Worm (Caenorhabditis elegans) whole organism, L1 larva: Measurements from ENCODE around the gene T05C3.6.

ENCODE experiments used
- aly-2 ChIP-seq: fragments of 150-350 bp; optimal IDR thresholded peaks from 2 replicates; lab custom pipeline; 2014; ENCODE audit warnings: missing biosample characterization, missing genetic modification characterization
- ceh-82 ChIP-seq, 3 experiments: fragments of 150-350 bp in 1 of 3; sonication (generic microtip) in 2 of 3; optimal IDR thresholded peaks; 2 replicates each; lab custom pipeline; 2014 to 2017; ENCODE audit warnings: missing biosample characterization in 3 of 3, missing genetic modification characterization in 3 of 3
- lin-13 ChIP-seq: fragments of 150-350 bp; optimal IDR thresholded peaks from 2 replicates; lab custom pipeline; 2014; ENCODE audit warnings: missing biosample characterization, missing genetic modification reagents, missing genetic modification characterization
- lsy-2 ChIP-seq, 2 experiments: fragments of 150-350 bp; optimal IDR thresholded peaks; 2 replicates each; lab custom pipeline; 2014; ENCODE audit warnings: missing biosample characterization in 2 of 2, missing genetic modification characterization in 2 of 2

DNA sequence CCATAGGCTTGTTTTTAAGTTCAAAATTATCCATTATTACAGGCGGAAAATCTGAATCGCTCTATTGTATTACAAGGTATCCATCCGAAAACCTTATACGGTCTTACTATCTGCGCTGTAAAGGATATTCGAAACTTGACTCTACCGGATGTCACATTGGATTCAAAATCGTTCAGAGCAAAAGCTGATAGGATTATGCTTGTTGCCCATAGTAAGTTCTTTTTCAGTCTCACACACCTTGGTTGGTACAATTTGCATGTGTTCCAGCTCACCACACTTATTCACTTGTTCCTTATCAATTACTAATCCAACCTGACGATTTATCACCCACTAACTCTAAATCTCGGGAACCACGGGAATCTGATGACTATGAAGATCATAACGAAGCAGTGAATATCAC lies 37.4 kb downstream of the T05C3.6 start:
- no peak for TF ChIP-seq lin-13 (GFP tag; lab: Kevin White, UChicago)
- TF ChIP-seq aly-2 (tag; lab: Kevin White, UChicago) = no peak
- TF ChIP-seq ceh-82 (tag; optimal IDR thresholded peaks at IDR 0.05; lab: Kevin White, UChicago) = no peak
- TF ChIP-seq lsy-2 (tag; optimal IDR thresholded peaks at IDR 0.05; lab: Kevin White, UChicago) = no peak
